Worm (Caenorhabditis elegans): ENCODE results near the gene T25B2.2.

- no peak for TF ChIP-seq ZK546.5 (tag; optimal IDR thresholded peaks at IDR 0.05)
- TF ChIP-seq nhr-237 (tag; optimal IDR thresholded peaks at IDR 0.05), result no peak
These were observed 31.2 kb upstream of the T25B2.2 start, which contains the start of gene Y72A10A.1 for ce11 chrX:6138243-6138642.
